Worm (Caenorhabditis elegans) whole organism, L3 larva: Measurements from ENCODE around the gene Y69A2AR.50.

Experiments used
- R02D3.7 ChIP-seq: fragments of 150-350 bp; optimal IDR thresholded peaks from 2 replicates; lab custom pipeline; 2014; ENCODE audit warnings: missing biosample characterization, missing genetic modification characterization
- ZK546.5 ChIP-seq: sonication (generic microtip); optimal IDR thresholded peaks from 2 replicates; lab custom pipeline; 2017; ENCODE audit warnings: missing biosample characterization, missing genetic modification characterization
- aly-2 ChIP-seq: fragments of 150-350 bp; optimal IDR thresholded peaks from 2 replicates; lab custom pipeline; 2014; ENCODE audit warnings: missing biosample characterization, missing genetic modification characterization
- ama-1 ChIP-seq: fragments of 150-350 bp; optimal IDR thresholded peaks from 2 replicates; lab custom pipeline; 2018
- ceh-16 ChIP-seq: sonication (generic microtip); optimal IDR thresholded peaks from 2 replicates; lab custom pipeline; 2017; ENCODE audit warnings: missing biosample characterization, missing genetic modification characterization
- ceh-28 ChIP-seq: fragments of 150-350 bp; optimal IDR thresholded peaks from 2 replicates; lab custom pipeline; 2014; ENCODE audit warnings: missing biosample characterization, missing genetic modification reagents, missing genetic modification characterization
- ceh-82 ChIP-seq: fragments of 150-350 bp; optimal IDR thresholded peaks from 2 replicates; lab custom pipeline; 2014; ENCODE audit warnings: missing biosample characterization, missing genetic modification characterization
- ceh-9 ChIP-seq: sonication (generic microtip); optimal IDR thresholded peaks from 2 replicates; lab custom pipeline; 2018; ENCODE audit warnings: missing biosample characterization, missing genetic modification characterization
- daf-12 ChIP-seq: fragments of 150-350 bp; optimal IDR thresholded peaks from 2 replicates; lab custom pipeline; 2014; ENCODE audit warnings: missing biosample characterization, missing genetic modification reagents, missing genetic modification characterization
- egl-27 ChIP-seq: sonication (generic microtip); optimal IDR thresholded peaks from 4 replicates; lab custom pipeline; 2017; ENCODE audit warnings: missing biosample characterization, missing genetic modification reagents, missing genetic modification characterization
- elt-1 ChIP-seq: fragments of 150-350 bp; optimal IDR thresholded peaks from 2 replicates; lab custom pipeline; 2014; ENCODE audit warnings: missing biosample characterization, missing genetic modification characterization
- fkh-10 ChIP-seq: sonication (generic microtip); optimal IDR thresholded peaks from 2 replicates; lab custom pipeline; 2017; ENCODE audit warnings: missing biosample characterization, missing genetic modification reagents, missing genetic modification characterization
- fkh-2 ChIP-seq: fragments of 150-350 bp; optimal IDR thresholded peaks from 2 replicates; lab custom pipeline; 2014; ENCODE audit warnings: missing biosample characterization, missing genetic modification reagents, missing genetic modification characterization
- hmg-11 ChIP-seq: sonication (generic microtip); optimal IDR thresholded peaks from 2 replicates; lab custom pipeline; 2016; ENCODE audit warnings: missing genetic modification characterization, missing compliant biosample characterization
- lin-15B ChIP-seq: fragments of 150-350 bp; optimal IDR thresholded peaks from 2 replicates; lab custom pipeline; 2014; ENCODE audit warnings: missing biosample characterization, missing genetic modification characterization
- lin-39 ChIP-seq: fragments of 150-350 bp; optimal IDR thresholded peaks from 2 replicates; lab custom pipeline; 2018; ENCODE audit warnings: missing biosample characterization, missing genetic modification reagents, missing genetic modification characterization
- lsy-12 ChIP-seq: sonication (generic microtip); optimal IDR thresholded peaks from 2 replicates; lab custom pipeline; 2016; ENCODE audit warnings: mild to moderate bottlenecking, missing genetic modification characterization, missing compliant biosample characterization
- mdl-1 ChIP-seq: fragments of 150-350 bp; optimal IDR thresholded peaks from 2 replicates; lab custom pipeline; 2014; ENCODE audit warnings: missing biosample characterization, missing genetic modification characterization
- mml-1 ChIP-seq: fragments of 150-350 bp; sonication (generic microtip); optimal IDR thresholded peaks from 3 replicates; lab custom pipeline; 2014; ENCODE audit warnings: missing biosample characterization, missing genetic modification characterization
- nfya-1 ChIP-seq: sonication (generic microtip); optimal IDR thresholded peaks from 2 replicates; lab custom pipeline; 2017; ENCODE audit warnings: missing genetic modification characterization, mild to moderate bottlenecking, missing compliant biosample characterization, antibody characterized with exemption, moderate library complexity; ENCODE audit not compliant: insufficient read depth
- nhr-11 ChIP-seq: fragments of 150-350 bp; optimal IDR thresholded peaks from 2 replicates; lab custom pipeline; 2014; ENCODE audit warnings: missing biosample characterization, missing genetic modification characterization
- nhr-12 ChIP-seq: fragments of 150-350 bp; optimal IDR thresholded peaks from 2 replicates; lab custom pipeline; 2014; ENCODE audit warnings: missing biosample characterization, missing genetic modification characterization
- nhr-23 ChIP-seq: fragments of 150-350 bp; optimal IDR thresholded peaks from 2 replicates; lab custom pipeline; 2014; ENCODE audit warnings: missing biosample characterization, missing genetic modification reagents, missing genetic modification characterization
- nhr-237 ChIP-seq: fragments of 150-350 bp; optimal IDR thresholded peaks from 2 replicates; lab custom pipeline; 2014; ENCODE audit warnings: missing biosample characterization, missing genetic modification characterization
- nhr-25 ChIP-seq: sonication (generic microtip); optimal IDR thresholded peaks from 2 replicates; lab custom pipeline; 2017; ENCODE audit warnings: missing biosample characterization, missing genetic modification characterization
- nhr-28 ChIP-seq: fragments of 150-350 bp; optimal IDR thresholded peaks from 2 replicates; lab custom pipeline; 2014; ENCODE audit warnings: missing biosample characterization, missing genetic modification characterization
- nhr-43 ChIP-seq: sonication (generic microtip); optimal IDR thresholded peaks from 2 replicates; lab custom pipeline; 2016; ENCODE audit warnings: mild to moderate bottlenecking, missing genetic modification characterization, missing compliant biosample characterization; ENCODE audit not compliant: poor library complexity, severe bottlenecking
- nhr-76 ChIP-seq: fragments of 150-350 bp; sonication (generic microtip); optimal IDR thresholded peaks from 5 replicates; lab custom pipeline; 2014; ENCODE audit warnings: missing biosample characterization, missing genetic modification characterization
- nhr-77 ChIP-seq: fragments of 150-350 bp; optimal IDR thresholded peaks from 2 replicates; lab custom pipeline; 2014; ENCODE audit warnings: missing biosample characterization, missing genetic modification characterization
- pha-4 ChIP-seq: fragments of 150-350 bp; optimal IDR thresholded peaks from 2 replicates; lab custom pipeline; 2014; ENCODE audit warnings: missing biosample characterization, missing genetic modification reagents, missing genetic modification characterization
- pqm-1 ChIP-seq: fragments of 150-350 bp; optimal IDR thresholded peaks from 2 replicates; lab custom pipeline; 2017; ENCODE audit warnings: missing biosample characterization, missing genetic modification characterization, inconsistent platforms
- sea-2 ChIP-seq: fragments of 150-350 bp; sonication (generic microtip); optimal IDR thresholded peaks from 4 replicates; lab custom pipeline; 2014; ENCODE audit warnings: missing biosample characterization, missing genetic modification reagents, missing genetic modification characterization
- skn-1 ChIP-seq: fragments of 150-350 bp; optimal IDR thresholded peaks from 2 replicates; lab custom pipeline; 2014; ENCODE audit warnings: missing biosample characterization, missing genetic modification characterization
- snpc-4 ChIP-seq: fragments of 150-350 bp; optimal IDR thresholded peaks from 2 replicates; lab custom pipeline; 2014; ENCODE audit warnings: missing biosample characterization, missing genetic modification characterization
- unc-62 ChIP-seq: fragments of 150-350 bp; sonication (generic microtip); optimal IDR thresholded peaks from 4 replicates; lab custom pipeline; 2014; ENCODE audit warnings: missing biosample characterization, missing genetic modification reagents, missing genetic modification characterization
- ztf-11 ChIP-seq: fragments of 150-350 bp; optimal IDR thresholded peaks from 2 replicates; lab custom pipeline; 2014; ENCODE audit warnings: missing biosample characterization, missing genetic modification characterization
- ztf-4 ChIP-seq: fragments of 150-350 bp; optimal IDR thresholded peaks from 2 replicates; lab custom pipeline; 2014; ENCODE audit warnings: missing biosample characterization, missing genetic modification characterization

The Y69A2AR.50 gene

DNA sequence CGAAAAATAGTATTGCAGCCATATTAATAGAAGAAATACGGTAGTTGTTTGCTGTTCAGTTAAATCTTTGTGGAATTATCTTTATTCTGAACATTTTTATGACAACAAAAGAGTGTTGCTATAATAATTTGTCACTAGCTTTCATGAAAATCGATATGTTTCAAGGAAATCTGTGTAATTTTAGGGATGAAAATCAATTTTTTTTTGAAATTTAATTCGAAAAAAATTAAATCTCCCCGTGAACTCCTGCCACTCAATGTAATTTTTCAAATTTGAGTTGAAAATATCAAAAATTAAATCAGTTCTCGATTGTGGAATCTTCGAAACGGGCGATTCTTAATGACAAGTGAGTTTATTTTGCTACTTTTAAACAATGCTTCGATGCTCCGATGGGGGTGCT is 813 bp upstream of the Y69A2AR.50 start, which contains the start of gene Y69A2AR.46:
TSS of gene Y69A2AR.46 (plus strand) at position 301 of the 400 bp plus-strand sequence.
- no peak for TF ChIP-seq ceh-16
- TF ChIP-seq lsy-12 = no peak
- no peak for TF ChIP-seq nhr-237 (tag; lab: Kevin White, UChicago)
- TF ChIP-seq fkh-2 (tag; lab: Kevin White, UChicago) = no peak
- TF ChIP-seq nhr-11 (tag; lab: Kevin White, UChicago) = no peak
- TF ChIP-seq sea-2 = no peak
- no peak for TF ChIP-seq mdl-1 (tag; lab: Kevin White, UChicago)
- no peak for TF ChIP-seq lin-39
- no peak for TF ChIP-seq nhr-25
- TF ChIP-seq snpc-4 (tag; lab: Kevin White, UChicago) = no peak
- no peak for TF ChIP-seq ceh-82 (tag; lab: Kevin White, UChicago)
- TF ChIP-seq hmg-11 (tag; lab: Kevin White, UChicago) = no peak

DNA sequence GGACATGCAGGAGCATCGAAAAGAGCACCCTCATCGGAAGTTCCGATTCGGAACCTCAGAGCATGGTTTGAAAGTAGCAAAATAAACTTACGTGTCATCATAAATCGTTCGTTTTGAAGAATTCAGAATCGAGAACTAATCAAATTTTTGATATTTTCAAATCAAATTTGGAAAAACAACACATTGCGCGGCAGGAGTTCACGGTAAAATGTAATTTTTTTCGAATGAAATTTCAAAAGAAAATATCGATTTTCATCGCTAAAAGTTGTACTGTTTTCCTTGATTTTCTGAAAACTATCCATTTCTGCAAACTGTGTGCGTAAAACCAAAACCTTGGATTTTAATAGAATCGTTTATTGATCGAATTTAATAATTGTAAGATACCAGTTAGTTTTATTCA is 1.8 kb downstream of the Y69A2AR.50 start, which contains the start of gene Y69A2AR.24:
TSS of gene Y69A2AR.24 (minus strand) at position 101 of the 400 bp plus-strand sequence.
- no peak for TF ChIP-seq ceh-82 (tag; lab: Kevin White, UChicago)
- no peak for TF ChIP-seq fkh-2 (tag; lab: Kevin White, UChicago)
- TF ChIP-seq egl-27 (tag; lab: Kevin White, UChicago) = no peak

DNA sequence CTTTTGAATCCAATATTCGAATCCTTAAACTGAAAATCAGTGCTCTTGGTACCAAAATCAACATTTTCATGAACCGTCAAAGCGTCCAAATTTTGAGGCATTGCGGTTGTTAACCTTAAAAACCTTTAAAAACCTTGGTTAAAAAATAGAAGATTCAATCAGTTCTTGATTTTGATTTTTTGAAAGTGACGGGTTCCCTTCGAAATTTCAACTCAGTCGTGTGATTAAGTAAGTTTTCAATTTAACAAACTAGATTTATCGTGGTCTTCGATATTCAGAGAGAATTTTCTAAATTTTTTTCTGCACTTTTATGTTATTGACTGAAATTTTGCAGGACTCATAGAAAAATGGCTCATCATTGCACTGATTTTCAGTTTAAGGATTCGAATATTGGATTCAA is 6.1 kb downstream of the Y69A2AR.50 start, which contains the start of the genes Y69A2AR.25 and Y69A2AR.12:
TSS of gene Y69A2AR.25 (minus strand) at position 101 of the 400 bp plus-strand sequence.
TSS of gene Y69A2AR.12 (plus strand) at position 348 of the 400 bp plus-strand sequence.
- TF ChIP-seq pha-4 (tag; lab: Kevin White, UChicago) (no peak), pqm-1 (tag; lab: Kevin White, UChicago) (no peak), skn-1 (tag; lab: Kevin White, UChicago) (no peak), nhr-11 (tag; lab: Kevin White, UChicago) (no peak), ceh-9 (tag; lab: Kevin White, UChicago) (no peak), ztf-4 (tag; lab: Kevin White, UChicago) (no peak), nhr-77 (tag; lab: Kevin White, UChicago) (no peak), ceh-28 (no peak), aly-2 (no peak), ama-1 (lab: Kevin White, UChicago) (no peak), ceh-82 (tag; lab: Kevin White, UChicago) (no peak), ztf-11 (tag; lab: Kevin White, UChicago) (no peak), nhr-43 (tag; lab: Kevin White, UChicago) (no peak), nhr-23 (no peak), nhr-25 (no peak), nhr-237 (tag; lab: Kevin White, UChicago) (no peak), nfya-1 (tag; lab: Kevin White, UChicago) (no peak)
- TF ChIP-seq, all 47 proteins: peak for 0

DNA sequence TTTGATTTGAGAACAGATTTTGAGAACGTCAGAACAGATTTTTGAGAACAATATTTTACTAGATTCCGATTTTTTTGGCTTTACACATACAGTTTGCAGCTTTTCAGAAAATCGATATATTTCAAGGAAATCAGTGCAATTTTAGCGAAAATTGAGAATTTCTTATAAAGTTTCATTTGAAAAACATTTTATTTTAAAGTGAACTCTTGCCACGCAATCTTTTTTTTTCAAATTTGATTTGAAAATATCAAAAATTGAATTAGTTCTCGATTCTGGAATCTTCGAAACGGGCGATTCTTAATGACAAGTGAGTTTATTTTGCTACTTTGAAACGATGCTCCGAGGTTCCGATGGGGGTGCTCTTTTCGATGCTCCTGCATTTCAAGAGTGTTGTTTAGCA is 9.9 kb downstream of the Y69A2AR.50 start, which contains the start of gene Y69A2AR.51:
TSS of gene Y69A2AR.51 (plus strand) at position 301 of the 400 bp plus-strand sequence.
- TF ChIP-seq ZK546.5 (tag; lab: Kevin White, UChicago) (no peak), sea-2 (no peak), aly-2 (no peak), mml-1 (tag; lab: Kevin White, UChicago) (no peak), elt-1 (no peak), fkh-10 (GFP tag; lab: Kevin White, UChicago) (no peak)

DNA sequence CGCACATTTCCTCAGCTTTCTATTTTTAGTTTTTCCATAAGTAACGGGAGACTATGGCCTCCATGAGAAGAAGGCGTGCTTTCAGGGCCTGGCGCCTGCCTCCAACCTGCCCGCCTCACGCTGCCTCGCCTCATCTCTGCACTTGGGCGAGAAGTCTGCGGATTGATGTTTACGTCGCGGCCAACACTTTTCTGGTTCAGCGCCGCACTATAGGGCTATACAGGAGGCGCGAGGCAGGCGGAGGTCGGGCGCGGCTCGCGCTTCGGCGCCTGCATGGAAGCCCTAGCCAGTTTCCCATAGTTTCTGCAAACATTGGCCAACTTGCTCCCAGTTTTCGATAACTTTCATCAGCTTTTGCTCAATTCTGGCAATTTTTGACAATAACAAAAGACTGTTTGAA is 11.0 kb downstream of the Y69A2AR.50 start:
- TF ChIP-seq R02D3.7 (tag; lab: Kevin White, UChicago) = no peak
- TF ChIP-seq lin-15B (tag; lab: Kevin White, UChicago) = no peak
- TF ChIP-seq fkh-2 (tag; lab: Kevin White, UChicago) = no peak
- no peak for TF ChIP-seq nhr-76 (tag; lab: Kevin White, UChicago)
- no peak for TF ChIP-seq hmg-11 (tag; lab: Kevin White, UChicago)
- no peak for TF ChIP-seq daf-12 (tag; lab: Kevin White, UChicago)
- TF ChIP-seq nhr-28 (tag; lab: Kevin White, UChicago) = no peak
- TF ChIP-seq nhr-12 (tag; lab: Kevin White, UChicago) = no peak
- no peak for TF ChIP-seq unc-62 (GFP tag; lab: Kevin White, UChicago)
- no peak for TF ChIP-seq ceh-28
- no peak for TF ChIP-seq nhr-43 (tag; lab: Kevin White, UChicago)
- no peak for TF ChIP-seq egl-27 (tag; lab: Kevin White, UChicago)
